Worm (Caenorhabditis elegans): ENCODE measurements around the gene spsb-1.

ce11 chrII:15217949-15218348 is 21.4 kb downstream of the spsb-1 start:
- no peak for TF ChIP-seq scrt-1 (GFP tag; IDR thresholded peaks at IDR 0.05)
- TF ChIP-seq tbx-11 (GFP tag; IDR thresholded peaks at IDR 0.05): no peak
- TF ChIP-seq ama-1 (optimal IDR thresholded peaks at IDR 0.05): no peak
- no peak for TF ChIP-seq B0310.2 (tag; optimal IDR thresholded peaks at IDR 0.05)
- TF ChIP-seq ets-7 (tag; optimal IDR thresholded peaks at IDR 0.05): no peak
- TF ChIP-seq hmbx-1 (tag; optimal IDR thresholded peaks at IDR 0.05): no peak
- TF ChIP-seq pes-1 (GFP tag; IDR thresholded peaks at IDR 0.05): no peak
- no peak for TF ChIP-seq tbx-37 (GFP tag; conservative IDR thresholded peaks at IDR 0.05)
- TF ChIP-seq F13C5.2 (tag; optimal IDR thresholded peaks at IDR 0.05): no peak
- TF ChIP-seq tra-4 (tag; optimal IDR thresholded peaks at IDR 0.05): no peak
- TF ChIP-seq sea-1 (GFP tag; conservative IDR thresholded peaks at IDR 0.05): no peak
- no peak for TF ChIP-seq aly-1 (tag; optimal IDR thresholded peaks at IDR 0.05)
- no peak for TF ChIP-seq ceh-13 (GFP tag; optimal IDR thresholded peaks at IDR 0.05)
